Worm (Caenorhabditis elegans) whole organism, L1 larva: ENCODE results near the gene Y40B10A.9.

ENCODE experiments used
- C04F5.9 ChIP-seq: sonication (generic microtip); optimal IDR thresholded peaks from 2 replicates; lab custom pipeline; 2016; ENCODE audit warnings: missing genetic modification characterization, missing compliant biosample characterization
- C16A3.4 ChIP-seq: fragments of 150-350 bp; optimal IDR thresholded peaks from 2 replicates; lab custom pipeline; 2014; ENCODE audit warnings: missing biosample characterization, missing genetic modification characterization
- F16B12.6 ChIP-seq: fragments of 150-350 bp; optimal IDR thresholded peaks from 2 replicates; lab custom pipeline; 2014; ENCODE audit warnings: missing biosample characterization, missing genetic modification characterization
- blmp-1 ChIP-seq: fragments of 150-350 bp; optimal IDR thresholded peaks from 2 replicates; lab custom pipeline; 2014; ENCODE audit warnings: missing biosample characterization, missing genetic modification characterization
- ceh-63 ChIP-seq: fragments of 200-800 bp; sonication (Bioruptor generic); optimal IDR thresholded peaks from 2 replicates; lab custom pipeline; 2018; ENCODE audit warnings: mild to moderate bottlenecking, missing genetic modification characterization, missing compliant biosample characterization
- ceh-8 ChIP-seq: fragments of 200-800 bp; sonication (Bioruptor generic); optimal IDR thresholded peaks from 2 replicates; lab custom pipeline; 2018; ENCODE audit warnings: mild to moderate bottlenecking, missing genetic modification characterization, moderate library complexity, missing compliant biosample characterization
- ceh-82 ChIP-seq, 3 experiments: fragments of 150-350 bp in 1 of 3; sonication (generic microtip) in 2 of 3; optimal IDR thresholded peaks; 2 replicates each; lab custom pipeline; 2014 to 2017; ENCODE audit warnings: missing biosample characterization in 3 of 3, missing genetic modification characterization in 3 of 3
- ces-1 ChIP-seq: fragments of 150-350 bp; optimal IDR thresholded peaks from 2 replicates; lab custom pipeline; 2014; ENCODE audit warnings: missing biosample characterization, missing genetic modification reagents, missing genetic modification characterization
- dsc-1 ChIP-seq: sonication (generic microtip); optimal IDR thresholded peaks from 2 replicates; lab custom pipeline; 2016; ENCODE audit warnings: mild to moderate bottlenecking, missing genetic modification characterization, missing compliant biosample characterization
- efl-1 ChIP-seq, 4 experiments: fragments of 150-350 bp; optimal IDR thresholded peaks in 3 of 4; peaks in 1 of 4; 1 replicate in 1 of 4; 2 replicates in 3 of 4; lab custom pipeline; 2014; ENCODE audit warnings: missing biosample characterization in 2 of 4, missing genetic modification characterization in 2 of 4, missing genetic modification reagents in 2 of 4
- elt-3 ChIP-seq, 6 experiments: fragments of 150-350 bp in 1 of 6; sonication (generic microtip); optimal IDR thresholded peaks; 2 replicates each; lab custom pipeline; 2017 to 2018; ENCODE audit warnings: missing biosample characterization in 6 of 6, missing genetic modification characterization in 6 of 6, inconsistent platforms in 1 of 6
- ets-5 ChIP-seq: fragments of 200-800 bp; sonication (Bioruptor generic); IDR thresholded peaks from 2 replicates; pipeline ENCODE4 v1.3.6; 2022; ENCODE audit warnings: missing genetic modification characterization, missing compliant biosample characterization
- fkh-4 ChIP-seq: sonication (generic microtip); optimal IDR thresholded peaks from 2 replicates; lab custom pipeline; 2016; ENCODE audit warnings: missing compliant biosample characterization, missing genetic modification characterization, borderline replicate concordance
- grh-1 ChIP-seq: fragments of 200-800 bp; sonication (Bioruptor generic); IDR thresholded peaks from 2 replicates; pipeline ENCODE4 v1.3.6; 2022; ENCODE audit warnings: missing genetic modification reagents, missing genetic modification characterization, missing compliant biosample characterization
- lin-13 ChIP-seq: fragments of 150-350 bp; optimal IDR thresholded peaks from 2 replicates; lab custom pipeline; 2014; ENCODE audit warnings: missing biosample characterization, missing genetic modification reagents, missing genetic modification characterization
- lsy-2 ChIP-seq, 2 experiments: fragments of 150-350 bp; optimal IDR thresholded peaks; 2 replicates each; lab custom pipeline; 2014; ENCODE audit warnings: missing biosample characterization in 2 of 2, missing genetic modification characterization in 2 of 2
- mef-2 ChIP-seq: fragments of 150-350 bp; optimal IDR thresholded peaks from 2 replicates; lab custom pipeline; 2014; ENCODE audit warnings: missing biosample characterization, missing genetic modification characterization
- mep-1 ChIP-seq: fragments of 150-350 bp; optimal IDR thresholded peaks from 2 replicates; lab custom pipeline; 2014; ENCODE audit warnings: missing biosample characterization, missing genetic modification characterization
- nhr-12 ChIP-seq: sonication (generic microtip); optimal IDR thresholded peaks from 2 replicates; lab custom pipeline; 2017; ENCODE audit warnings: missing biosample characterization, missing genetic modification characterization
- nhr-20 ChIP-seq: sonication (generic microtip); optimal IDR thresholded peaks from 2 replicates; lab custom pipeline; 2016; ENCODE audit warnings: mild to moderate bottlenecking, missing genetic modification characterization, missing compliant biosample characterization
- nhr-47 ChIP-seq: sonication (generic microtip); optimal IDR thresholded peaks from 2 replicates; lab custom pipeline; 2016; ENCODE audit warnings: mild to moderate bottlenecking, missing genetic modification characterization, moderate library complexity, missing compliant biosample characterization
- nhr-84 ChIP-seq: sonication (generic microtip); optimal IDR thresholded peaks from 2 replicates; lab custom pipeline; 2017; ENCODE audit warnings: missing biosample characterization, missing genetic modification characterization
- nhr-85 ChIP-seq: sonication (generic microtip); peaks from one replicate; lab custom pipeline; 2016; ENCODE audit warnings: missing genetic modification characterization, inconsistent platforms, missing compliant biosample characterization
- pqm-1 ChIP-seq: sonication (generic microtip); optimal IDR thresholded peaks from 3 replicates; lab custom pipeline; 2017; ENCODE audit warnings: missing biosample characterization, missing genetic modification characterization
- rnt-1 ChIP-seq: sonication (generic microtip); optimal IDR thresholded peaks from 2 replicates; lab custom pipeline; 2016; ENCODE audit warnings: mild to moderate bottlenecking, missing genetic modification characterization, moderate library complexity, missing compliant biosample characterization
- swsn-7 ChIP-seq: sonication (generic microtip); optimal IDR thresholded peaks from 2 replicates; lab custom pipeline; 2016; ENCODE audit warnings: missing genetic modification characterization, missing compliant biosample characterization
- tbx-2 ChIP-seq: sonication (generic microtip); optimal IDR thresholded peaks from 2 replicates; lab custom pipeline; 2016; ENCODE audit warnings: missing genetic modification characterization, missing compliant biosample characterization
- unc-62 ChIP-seq: fragments of 150-350 bp; optimal IDR thresholded peaks from 2 replicates; lab custom pipeline; 2014; ENCODE audit warnings: missing biosample characterization, missing genetic modification reagents, missing genetic modification characterization
- unc-98 ChIP-seq: fragments of 200-800 bp; sonication (Bioruptor generic); IDR thresholded peaks from 2 replicates; pipeline ENCODE4 v1.3.6; 2022; ENCODE audit warnings: missing genetic modification characterization, missing compliant biosample characterization
- vab-15 ChIP-seq: sonication (generic microtip); optimal IDR thresholded peaks from 2 replicates; lab custom pipeline; 2017; ENCODE audit warnings: missing genotype, mild to moderate bottlenecking, missing genetic modification characterization, missing compliant biosample characterization
- zip-4 ChIP-seq: fragments of 200-800 bp; sonication (Bioruptor generic); optimal IDR thresholded peaks from 2 replicates; lab custom pipeline; 2018; ENCODE audit warnings: mild to moderate bottlenecking, missing genetic modification characterization, moderate library complexity, missing compliant biosample characterization

The Y40B10A.9 gene

ce11 chrV:2055765-2056504 is 16.8 kb downstream of the Y40B10A.9 start (continued):
- peak; percentile 15 for TF ChIP-seq dsc-1 (tag; lab: Kevin White, UChicago)
- no peak for TF ChIP-seq ets-5 (GFP tag; lab: Robert Waterston, UW)
- no peak for TF ChIP-seq unc-98 (GFP tag; lab: Robert Waterston, UW)
- no peak for TF ChIP-seq ceh-63 (GFP tag; lab: Kevin White, UChicago)
- TF ChIP-seq lsy-2 (tag; optimal IDR thresholded peaks at IDR 0.05; lab: Kevin White, UChicago) = peak in 1 of 2 experiments; percentile 20
- TF ChIP-seq nhr-47 (tag; lab: Kevin White, UChicago) = no peak
- no peak for TF ChIP-seq fkh-4 (tag; lab: Kevin White, UChicago)
- no peak for TF ChIP-seq grh-1
- no peak for TF ChIP-seq unc-62 (GFP tag; lab: Kevin White, UChicago)
- TF ChIP-seq nhr-85 (tag; lab: Kevin White, UChicago) = peak; percentile 56
- peak; percentile 47 for TF ChIP-seq blmp-1 (tag; lab: Kevin White, UChicago)
- no peak for TF ChIP-seq nhr-84 (tag; lab: Kevin White, UChicago)
- TF ChIP-seq, all 84 proteins: peak for 13

ce11 chrV:2054254-2054653 is 18.5 kb downstream of the Y40B10A.9 start:
- TF ChIP-seq blmp-1 (tag; lab: Kevin White, UChicago) = peak; percentile 55
- no peak for TF ChIP-seq C16A3.4 (tag; lab: Kevin White, UChicago)
- no peak for TF ChIP-seq swsn-7 (tag; lab: Kevin White, UChicago)
- TF ChIP-seq nhr-20 = peak; percentile 20
- TF ChIP-seq zip-4 (GFP tag; lab: Kevin White, UChicago) = no peak
- TF ChIP-seq C04F5.9 (tag; lab: Kevin White, UChicago) = no peak
- peak in 1 of 2 experiments; percentile 0 for TF ChIP-seq efl-1 (optimal IDR thresholded peaks at IDR 0.05; lab: Kevin White, UChicago)
- TF ChIP-seq efl-1 (GFP tag; optimal IDR thresholded peaks at IDR 0.05 in 1 of 2; lab: Kevin White, UChicago) = no peak

- TF ChIP-seq mep-1 (tag; lab: Kevin White, UChicago) (no peak), F16B12.6 (no peak), ceh-82 (tag; optimal IDR thresholded peaks at IDR 0.05; lab: Kevin White, UChicago) (no peak)
Measured at ce11 chrV:2053509-2053908, 19.2 kb downstream of the Y40B10A.9 start, which contains the start of gene comt-5. comt-5 (minus strand) TSS chrV:2053609.

- TF ChIP-seq rnt-1 (tag; lab: Kevin White, UChicago) (no peak), nhr-12 (tag; lab: Kevin White, UChicago) (no peak), ces-1 (GFP tag; lab: Kevin White, UChicago) (no peak), tbx-2 (tag; lab: Kevin White, UChicago) (no peak), blmp-1 (tag; lab: Kevin White, UChicago) (peak; percentile 7)
Measured at ce11 chrV:2051507-2051906, 21.2 kb downstream of the Y40B10A.9 start, which contains the start of gene Y40B10A.11. Y40B10A.11 (minus strand) TSS chrV:2051607.

- TF ChIP-seq ceh-8 (GFP tag; lab: Kevin White, UChicago) (peak; percentile 78), vab-15 (no peak), lin-13 (GFP tag; lab: Kevin White, UChicago) (no peak), pqm-1 (no peak)
Measured at ce11 chrV:2050790-2051189, 21.9 kb downstream of the Y40B10A.9 start.

ce11 chrV:2050136-2050535 is 22.6 kb downstream of the Y40B10A.9 start, which contains the start of gene comt-4:
comt-4 (minus strand) TSS chrV:2050185.
- TF ChIP-seq mef-2 (tag; lab: Kevin White, UChicago) (no peak), nhr-20 (peak; percentile 28), elt-3 (tag; optimal IDR thresholded peaks at IDR 0.05; lab: Kevin White, UChicago) (peak in 3 of 6 experiments; percentile 2 to 45 (median 33))
- TF ChIP-seq, all 84 proteins: peak for 2
